Fruit fly (Drosophila melanogaster): ENCODE data around the gene CG3036.

DNA sequence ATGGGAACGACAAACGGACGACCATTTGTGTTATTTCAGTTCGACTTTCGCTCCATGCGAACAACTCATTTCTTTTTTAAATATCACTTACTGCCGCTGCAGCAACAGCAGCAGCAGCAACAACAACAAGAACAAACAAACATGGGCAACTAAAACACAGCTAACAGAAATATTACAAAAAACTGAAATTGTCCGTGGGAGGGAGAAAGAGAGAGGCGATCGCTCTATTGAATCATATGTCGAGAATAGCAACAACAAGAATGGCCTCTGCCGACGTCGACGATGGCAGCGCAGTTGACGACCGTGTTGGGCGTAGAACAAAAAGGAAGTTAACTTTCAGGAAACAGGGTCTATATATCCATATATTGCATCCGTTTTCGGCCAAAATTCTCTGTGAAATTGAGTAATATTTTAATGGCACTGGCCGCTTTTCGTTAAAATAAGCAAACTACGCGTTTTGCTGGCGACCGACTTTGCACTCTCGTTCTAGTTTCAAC lies 45.2 kb upstream of the CG3036 start:
- TF ChIP-seq Dll (optimal IDR thresholded peaks at IDR 0.05) (no peak), CG8478 (optimal IDR thresholded peaks at IDR 0.05) (no peak)
